Worm (Caenorhabditis elegans): Measurements from ENCODE around the gene F36G9.7.
"Not testable (repeated sequence)": the region's sequence is repeated elsewhere in the genome, so short reads cannot be mapped to it uniquely, and the experiment has no call there.

ce11 chrV:15991850-15992249, 22.3 kb upstream of the F36G9.7 start, which contains the start of gene C06C6.7:
- not testable (repeated sequence) for TF ChIP-seq lin-13 (GFP tag; optimal IDR thresholded peaks at IDR 0.05); jun-1 (tag; optimal IDR thresholded peaks at IDR 0.05); nhr-85 (tag); nhr-47 (tag; optimal IDR thresholded peaks at IDR 0.05); pax-3 (tag; optimal IDR thresholded peaks at IDR 0.05); zag-1 (tag; optimal IDR thresholded peaks at IDR 0.05); nhr-76 (tag; optimal IDR thresholded peaks at IDR 0.05); aly-2 (tag; optimal IDR thresholded peaks at IDR 0.05); skn-1 (tag; optimal IDR thresholded peaks at IDR 0.05); mdl-1 (tag; optimal IDR thresholded peaks at IDR 0.05); fkh-10 (GFP tag; optimal IDR thresholded peaks at IDR 0.05); blmp-1 (tag; optimal IDR thresholded peaks at IDR 0.05)
